Fruit fly (Drosophila melanogaster) whole organism, embryonic: Measurements from ENCODE around the gene Lim1.
A peak's percentile ranks its signal among the peaks of the same experiment; 100 is the strongest.

Experiments
- Bdp1 ChIP-seq: fragments of 200-800 bp; sonication (Bioruptor generic); optimal IDR thresholded peaks from 3 replicates; lab custom pipeline; 2016; ENCODE audit warnings: missing biosample characterization, missing genetic modification characterization
- CG10147 ChIP-seq: fragments of 200-800 bp; sonication (Bioruptor generic); optimal IDR thresholded peaks from 2 replicates; lab custom pipeline; 2019; ENCODE audit warnings: missing biosample characterization, mild to moderate bottlenecking, missing genetic modification characterization, moderate library complexity
- CG10267 ChIP-seq: fragments of 200-800 bp; sonication (Bioruptor generic); optimal IDR thresholded peaks from 2 replicates; lab custom pipeline; 2018; ENCODE audit warnings: missing biosample characterization, mild to moderate bottlenecking, missing genetic modification characterization, moderate library complexity
- CG10462 ChIP-seq: fragments of 200-800 bp; sonication (Bioruptor generic); optimal IDR thresholded peaks from 2 replicates; lab custom pipeline; 2016; ENCODE audit warnings: missing biosample characterization, missing genetic modification characterization
- CG11695 ChIP-seq: fragments of 200-800 bp; sonication (Bioruptor generic); IDR thresholded peaks from 3 replicates; pipeline ENCODE4 v1.3.6; 2022; ENCODE audit warnings: missing biosample characterization, missing genetic modification characterization
- CG12236 ChIP-seq: fragments of 200-800 bp; sonication (Bioruptor generic); optimal IDR thresholded peaks from 2 replicates; lab custom pipeline; 2016; ENCODE audit warnings: missing biosample characterization, missing genetic modification characterization
- CG12299 ChIP-seq: fragments of 200-800 bp; sonication (Bioruptor generic); optimal IDR thresholded peaks from 2 replicates; lab custom pipeline; 2018; ENCODE audit warnings: missing biosample characterization, mild to moderate bottlenecking, missing genetic modification characterization
- CG12391 ChIP-seq: fragments of 200-800 bp; sonication (Bioruptor generic); optimal IDR thresholded peaks from 3 replicates; lab custom pipeline; 2018; ENCODE audit warnings: missing biosample characterization, mild to moderate bottlenecking, missing genetic modification characterization, moderate library complexity
- CG12659 ChIP-seq: fragments of 200-800 bp; sonication (Bioruptor generic); optimal IDR thresholded peaks from 3 replicates; lab custom pipeline; 2017; ENCODE audit warnings: mild to moderate bottlenecking, missing biosample characterization, missing genetic modification reagents, missing genetic modification characterization
- CG13123 ChIP-seq: fragments of 200-800 bp; sonication (Bioruptor generic); optimal IDR thresholded peaks from 2 replicates; lab custom pipeline; 2016; ENCODE audit warnings: missing biosample characterization, missing genetic modification characterization
- CG14860 ChIP-seq: fragments of 200-800 bp; sonication (Bioruptor generic); IDR thresholded peaks from 3 replicates; pipeline ENCODE4 v1.3.6; 2022; ENCODE audit warnings: missing biosample characterization, missing genetic modification characterization; ENCODE audit not compliant: partially characterized antibody
- CG15479 ChIP-seq: fragments of 200-800 bp; sonication (Bioruptor generic); optimal IDR thresholded peaks from 3 replicates; lab custom pipeline; 2019; ENCODE audit warnings: missing biosample characterization, mild to moderate bottlenecking, missing genetic modification characterization, moderate library complexity
- CG15601 ChIP-seq: fragments of 200-800 bp; sonication (Bioruptor generic); optimal IDR thresholded peaks from 3 replicates; lab custom pipeline; 2019; ENCODE audit warnings: missing biosample characterization, mild to moderate bottlenecking, missing genetic modification characterization, moderate library complexity
- CG16863 ChIP-seq: fragments of 200-800 bp; sonication (Bioruptor generic); optimal IDR thresholded peaks from 3 replicates; lab custom pipeline; 2016; ENCODE audit warnings: missing biosample characterization, missing genetic modification characterization
- CG17385 ChIP-seq: fragments of 200-800 bp; sonication (Bioruptor generic); optimal IDR thresholded peaks from 3 replicates; lab custom pipeline; 2018; ENCODE audit warnings: missing biosample characterization, mild to moderate bottlenecking, missing genetic modification characterization
- CG18764 ChIP-seq: fragments of 200-800 bp; sonication (Bioruptor generic); optimal IDR thresholded peaks from 3 replicates; lab custom pipeline; 2016; ENCODE audit warnings: missing biosample characterization, missing genetic modification characterization
- CG3407 ChIP-seq: fragments of 200-800 bp; sonication (Bioruptor generic); optimal IDR thresholded peaks from 2 replicates; lab custom pipeline; 2018; ENCODE audit warnings: missing biosample characterization, mild to moderate bottlenecking, missing genetic modification characterization
- CG3838 ChIP-seq: fragments of 200-800 bp; sonication (Bioruptor generic); optimal IDR thresholded peaks from 3 replicates; lab custom pipeline; 2016; ENCODE audit warnings: missing biosample characterization, missing genetic modification characterization
- CG6175 ChIP-seq: fragments of 200-800 bp; sonication (Bioruptor generic); IDR thresholded peaks from 3 replicates; pipeline ENCODE4 v1.3.6; 2022; ENCODE audit warnings: missing biosample characterization, missing genetic modification characterization
- CG6765 ChIP-seq: fragments of 200-800 bp; sonication (Bioruptor generic); optimal IDR thresholded peaks from 3 replicates; lab custom pipeline; 2017; ENCODE audit warnings: missing biosample characterization, mild to moderate bottlenecking, missing genetic modification characterization
- CG6813 ChIP-seq: fragments of 200-800 bp; sonication (Bioruptor generic); optimal IDR thresholded peaks from 2 replicates; lab custom pipeline; 2017; ENCODE audit warnings: missing biosample characterization, missing genetic modification characterization, mild to moderate bottlenecking, moderate library complexity, missing genetic modification reagents
- CG7357 ChIP-seq: fragments of 200-800 bp; sonication (Bioruptor generic); IDR thresholded peaks from 3 replicates; pipeline ENCODE4 v1.3.6; 2022; ENCODE audit warnings: missing biosample characterization, missing genetic modification characterization
- CG7786 ChIP-seq: fragments of 200-800 bp; sonication (Bioruptor generic); optimal IDR thresholded peaks from 2 replicates; lab custom pipeline; 2016; ENCODE audit warnings: missing biosample characterization, missing genetic modification characterization
- CG9817 ChIP-seq: fragments of 200-800 bp; sonication (Bioruptor generic); optimal IDR thresholded peaks from 2 replicates; lab custom pipeline; 2018; ENCODE audit warnings: missing biosample characterization, mild to moderate bottlenecking, missing genetic modification characterization, moderate library complexity
- CG9932 ChIP-seq: fragments of 200-800 bp; sonication (Bioruptor generic); IDR thresholded peaks from 2 replicates; pipeline ENCODE4 v1.3.6; 2022; ENCODE audit warnings: missing biosample characterization, missing genetic modification characterization
- CrebB ChIP-seq: fragments of 200-800 bp; sonication (Bioruptor generic); optimal IDR thresholded peaks from 3 replicates; lab custom pipeline; 2018; ENCODE audit warnings: missing biosample characterization, mild to moderate bottlenecking, missing genetic modification characterization
- Dip3 ChIP-seq: fragments of 200-800 bp; sonication (Bioruptor generic); optimal IDR thresholded peaks from 3 replicates; lab custom pipeline; 2016; ENCODE audit warnings: missing biosample characterization, missing genetic modification characterization
- HLH54F ChIP-seq: fragments of 200-800 bp; sonication (Bioruptor generic); optimal IDR thresholded peaks from 3 replicates; lab custom pipeline; 2016; ENCODE audit warnings: missing biosample characterization, missing genetic modification characterization
- Hsf ChIP-seq: fragments of 200-800 bp; sonication (Bioruptor generic); optimal IDR thresholded peaks from 3 replicates; lab custom pipeline; 2016; ENCODE audit warnings: missing biosample characterization, missing genetic modification characterization
- Lpt ChIP-seq: fragments of >200 bp; optimal IDR thresholded peaks from 2 replicates; lab custom pipeline; 2018; ENCODE audit warnings: missing biosample characterization, missing genetic modification characterization
- MESR4 ChIP-seq: fragments of 200-800 bp; sonication (Bioruptor generic); optimal IDR thresholded peaks from 2 replicates; lab custom pipeline; 2018; ENCODE audit warnings: missing biosample characterization, mild to moderate bottlenecking, missing genetic modification characterization, moderate library complexity
- Med ChIP-seq: fragments of 200-800 bp; sonication (Bioruptor generic); peaks from one replicate; lab custom pipeline; 2016; ENCODE audit warnings: missing biosample characterization, missing genetic modification characterization, mild to moderate bottlenecking, inconsistent platforms, moderate library complexity
- Ravus ChIP-seq: fragments of 200-800 bp; sonication (Bioruptor generic); IDR thresholded peaks from 2 replicates; pipeline ENCODE4 v1.3.6; 2022; ENCODE audit warnings: missing biosample characterization, missing genetic modification characterization
- Scr ChIP-seq: fragments of 200-800 bp; sonication (Bioruptor generic); IDR thresholded peaks from 2 replicates; pipeline ENCODE4 v1.3.6; 2022; ENCODE audit warnings: missing biosample characterization, missing genetic modification characterization; ENCODE audit not compliant: partially characterized antibody
- Sry-δ ChIP-seq: fragments of 200-800 bp; sonication (Bioruptor generic); optimal IDR thresholded peaks from 2 replicates; lab custom pipeline; 2016; ENCODE audit warnings: missing biosample characterization, missing genetic modification characterization
- ap ChIP-seq: fragments of 200-800 bp; sonication (Bioruptor generic); IDR thresholded peaks from 2 replicates; pipeline ENCODE4 v1.3.6; 2022; ENCODE audit warnings: missing biosample characterization, missing genetic modification characterization
- ato ChIP-seq: fragments of 200-800 bp; sonication (Bioruptor generic); IDR thresholded peaks from 2 replicates; pipeline ENCODE4 v1.3.6; 2022; ENCODE audit warnings: missing biosample characterization, missing genetic modification characterization; ENCODE audit not compliant: partially characterized antibody
- bcd ChIP-seq: fragments of 200-800 bp; sonication (Bioruptor generic); optimal IDR thresholded peaks from 2 replicates; lab custom pipeline; 2017; ENCODE audit warnings: missing biosample characterization, mild to moderate bottlenecking, missing genetic modification characterization
- crc ChIP-seq: fragments of 200-800 bp; sonication (Bioruptor generic); optimal IDR thresholded peaks from 2 replicates; lab custom pipeline; 2016; ENCODE audit warnings: missing biosample characterization, missing genetic modification characterization
- crol ChIP-seq: fragments of 200-800 bp; sonication (Bioruptor generic); IDR thresholded peaks from 2 replicates; pipeline ENCODE4 v1.3.6; 2022; ENCODE audit warnings: missing biosample characterization, missing genetic modification characterization
- da ChIP-seq: fragments of 200-800 bp; sonication (Bioruptor generic); optimal IDR thresholded peaks from 2 replicates; lab custom pipeline; 2016; ENCODE audit warnings: missing biosample characterization, missing genetic modification characterization
- dm ChIP-seq: fragments of 200-800 bp; sonication (Bioruptor generic); optimal IDR thresholded peaks from 3 replicates; lab custom pipeline; 2016; ENCODE audit warnings: missing biosample characterization, missing genetic modification characterization
- gem ChIP-seq: fragments of 200-800 bp; sonication (Bioruptor generic); optimal IDR thresholded peaks from 2 replicates; lab custom pipeline; 2019; ENCODE audit warnings: missing biosample characterization, mild to moderate bottlenecking, missing genetic modification characterization, moderate library complexity
- lab ChIP-seq: fragments of 200-800 bp; sonication (Bioruptor generic); optimal IDR thresholded peaks from 3 replicates; lab custom pipeline; 2017; ENCODE audit warnings: missing biosample characterization, missing genetic modification characterization, mild to moderate bottlenecking, moderate library complexity, missing genetic modification reagents
- lola ChIP-seq, 3 experiments: fragments of >200 bp in 2 of 3; fragments of 200-800 bp in 1 of 3; sonication (Bioruptor generic) in 1 of 3; optimal IDR thresholded peaks; 2 replicates each; lab custom pipeline; 2017 to 2019; ENCODE audit warnings: missing biosample characterization in 3 of 3, missing genetic modification characterization in 3 of 3, mild to moderate bottlenecking in 1 of 3, moderate library complexity in 1 of 3
- pzg ChIP-seq: fragments of 200-800 bp; sonication (Bioruptor generic); optimal IDR thresholded peaks from 3 replicates; lab custom pipeline; 2018; ENCODE audit warnings: missing biosample characterization, mild to moderate bottlenecking, missing genetic modification characterization, moderate library complexity
- sens ChIP-seq: fragments of 200-800 bp; sonication (Bioruptor generic); peaks from one replicate; lab custom pipeline; 2016; ENCODE audit warnings: missing biosample characterization, missing genetic modification characterization
- sima ChIP-seq: fragments of 200-800 bp; sonication (Bioruptor generic); optimal IDR thresholded peaks from 2 replicates; lab custom pipeline; 2016; ENCODE audit warnings: missing biosample characterization, missing genetic modification characterization
- slbo ChIP-seq: fragments of 200-800 bp; sonication (Bioruptor generic); IDR thresholded peaks from 2 replicates; pipeline ENCODE4 v1.3.6; 2022; ENCODE audit warnings: missing biosample characterization, missing genetic modification characterization
- unc-4 ChIP-seq: fragments of 200-800 bp; sonication (Bioruptor generic); IDR thresholded peaks from 2 replicates; pipeline ENCODE4 v1.3.6; 2022; ENCODE audit warnings: missing biosample characterization, missing genetic modification characterization; ENCODE audit not compliant: partially characterized antibody
- zen ChIP-seq: fragments of 200-800 bp; sonication (Bioruptor generic); optimal IDR thresholded peaks from 3 replicates; lab custom pipeline; 2018; ENCODE audit warnings: missing biosample characterization, mild to moderate bottlenecking, missing genetic modification characterization, moderate library complexity

Lim1 gene

dm6 chrX:8774012-8774411 is 31.6 kb downstream of the Lim1 start (continued):
- TF ChIP-seq CG9817 (tag; lab: Kevin White, UChicago) (peak; percentile 25), CG12659 (peak; percentile 16), dm (GFP tag; lab: Kevin White, UChicago) (peak; percentile 37), CG7786 (GFP tag; lab: Kevin White, UChicago) (peak; percentile 68), CG12391 (peak; percentile 73), HLH54F (GFP tag; lab: Kevin White, UChicago) (peak; percentile 42), MESR4 (GFP tag; lab: Kevin White, UChicago) (no peak), slbo (peak; percentile 40; the same call in 1 of the 2 replicates), CG9932 (GFP tag; lab: Robert Waterston, UW) (no peak), da (GFP tag; lab: Kevin White, UChicago) (no peak), sens (GFP tag; lab: Kevin White, UChicago) (peak; percentile 96), ato (GFP tag; lab: Robert Waterston, UW) (no peak), sima (GFP tag; lab: Kevin White, UChicago) (peak; percentile 24), zen (peak; percentile 85), Bdp1 (GFP tag; lab: Kevin White, UChicago) (peak; percentile 46), Ravus (no peak), Hsf (GFP tag; lab: Kevin White, UChicago) (peak; percentile 67), CG15479 (GFP tag; lab: Kevin White, UChicago) (peak; percentile 17), CG16863 (GFP tag; lab: Kevin White, UChicago) (peak; percentile 68), CG12236 (GFP tag; lab: Kevin White, UChicago) (peak; percentile 63), CG10147 (GFP tag; lab: Kevin White, UChicago) (no peak), crc (GFP tag; lab: Kevin White, UChicago) (no peak), Lpt (no peak), CG15601 (tag; lab: Kevin White, UChicago) (peak; percentile 58), CG6813 (GFP tag; lab: Kevin White, UChicago) (peak; percentile 64), lab (GFP tag; lab: Kevin White, UChicago) (peak; percentile 65), CG6765 (GFP tag; lab: Kevin White, UChicago) (no peak), CG6175 (GFP tag; lab: Robert Waterston, UW) (no peak), gem (peak; percentile 83), CG14860 (GFP tag; lab: Robert Waterston, UW) (no peak), CG3838 (GFP tag; lab: Kevin White, UChicago) (no peak), CG10267 (tag; lab: Kevin White, UChicago) (peak; percentile 65), crol (GFP tag; lab: Robert Waterston, UW) (no peak), CG10462 (GFP tag; lab: Kevin White, UChicago) (peak; percentile 40), pzg (GFP tag; lab: Kevin White, UChicago) (no peak), unc-4 (no peak), ap (GFP tag; lab: Robert Waterston, UW) (peak; percentile 46; the same call in 1 of the 2 replicates), CrebB (tag; lab: Kevin White, UChicago) (no peak), CG13123 (GFP tag; lab: Kevin White, UChicago) (no peak), CG18764 (GFP tag; lab: Kevin White, UChicago) (peak; percentile 61), Dip3 (GFP tag; lab: Kevin White, UChicago) (no peak), Sry-δ (peak; percentile 36), CG12299 (no peak), Med (GFP tag; lab: Kevin White, UChicago) (peak; percentile 93), CG3407 (GFP tag; lab: Kevin White, UChicago) (peak; percentile 60), lola (GFP tag; optimal IDR thresholded peaks at IDR 0.05; lab: Kevin White, UChicago) (peak in 1 of 3 experiments; percentile 77), bcd (GFP tag; lab: Kevin White, UChicago) (peak; percentile 60), CG7357 (peak; percentile 52; the same call in 1 of the 3 replicates), Scr (GFP tag; lab: Robert Waterston, UW) (no peak), CG17385 (GFP tag; lab: Kevin White, UChicago) (peak; percentile 59), CG11695 (GFP tag; lab: Robert Waterston, UW) (peak; percentile 47; the same call in 1 of the 3 replicates)
